Worm (Caenorhabditis elegans) whole organism, L4 larva: ENCODE data around the gene F54B11.7.

Source experiments
- D1046.2 ChIP-seq: fragments of 200-800 bp; sonication (Bioruptor generic); IDR thresholded peaks from 2 replicates; pipeline ENCODE4 v1.3.6; 2022; ENCODE audit warnings: missing genetic modification characterization, missing compliant biosample characterization
- F26F4.8 ChIP-seq: fragments of 200-800 bp; sonication (Bioruptor generic); conservative IDR thresholded peaks from 2 replicates; pipeline ENCODE4 v1.3.6; 2022; ENCODE audit warnings: missing genetic modification characterization, missing compliant biosample characterization
- F44E2.7 ChIP-seq: fragments of 200-800 bp; sonication (Bioruptor generic); IDR thresholded peaks from 2 replicates; pipeline ENCODE4 v2.1.2; 2022; ENCODE audit warnings: missing genetic modification characterization, missing compliant biosample characterization
- F49E8.2 ChIP-seq: sonication (generic microtip); optimal IDR thresholded peaks from 2 replicates; lab custom pipeline; 2016; ENCODE audit warnings: missing compliant biosample characterization, mild to moderate bottlenecking, missing genetic modification characterization, borderline replicate concordance
- T20F7.1 ChIP-seq: fragments of 200-800 bp; sonication (Bioruptor generic); optimal IDR thresholded peaks from 2 replicates; lab custom pipeline; 2018; ENCODE audit warnings: mild to moderate bottlenecking, missing genetic modification characterization, missing compliant biosample characterization
- aha-1 ChIP-seq: fragments of 150-350 bp; peaks from one replicate; lab custom pipeline; 2014; ENCODE audit warnings: missing biosample characterization, missing genetic modification characterization
- ama-1 ChIP-seq: fragments of 150-350 bp; optimal IDR thresholded peaks from 2 replicates; lab custom pipeline; 2014; ENCODE audit warnings: inconsistent platforms, mixed read lengths
- attf-4 ChIP-seq: sonication (generic microtip); optimal IDR thresholded peaks from 3 replicates; lab custom pipeline; 2017; ENCODE audit warnings: missing biosample characterization, missing genetic modification characterization
- ceh-28 ChIP-seq: fragments of 150-350 bp; optimal IDR thresholded peaks from 2 replicates; lab custom pipeline; 2014; ENCODE audit warnings: missing biosample characterization, missing genetic modification reagents, missing genetic modification characterization
- ceh-82 ChIP-seq: sonication (generic microtip); optimal IDR thresholded peaks from 2 replicates; lab custom pipeline; 2017; ENCODE audit warnings: missing biosample characterization, missing genetic modification characterization
- cey-2 ChIP-seq: sonication (generic microtip); optimal IDR thresholded peaks from 3 replicates; lab custom pipeline; 2017; ENCODE audit warnings: missing genetic modification characterization, mild to moderate bottlenecking, missing compliant biosample characterization, antibody characterized with exemption, borderline replicate concordance; ENCODE audit not compliant: insufficient read depth
- ctbp-1 ChIP-seq: fragments of 200-800 bp; sonication (Bioruptor generic); IDR thresholded peaks from 2 replicates; pipeline ENCODE4 v1.3.6; 2022; ENCODE audit warnings: missing genetic modification reagents, missing genetic modification characterization, missing compliant biosample characterization
- daf-16 ChIP-seq, 3 experiments: sonication (generic microtip); optimal IDR thresholded peaks; 2 replicates each; lab custom pipeline; 2016 to 2017; ENCODE audit warnings: missing genetic modification characterization in 3 of 3, missing genetic modification reagents in 3 of 3, mild to moderate bottlenecking in 2 of 3, missing compliant biosample characterization in 2 of 3, missing biosample characterization in 1 of 3, moderate library complexity in 1 of 3
- daf-19 ChIP-seq: fragments of 200-800 bp; sonication (Bioruptor generic); conservative IDR thresholded peaks from 2 replicates; pipeline ENCODE4 v1.3.6; 2022; ENCODE audit warnings: missing genetic modification characterization, missing compliant biosample characterization
- dmd-8 ChIP-seq: fragments of 200-800 bp; sonication (Bioruptor generic); IDR thresholded peaks from 2 replicates; pipeline ENCODE4 v1.3.6; 2022; ENCODE audit warnings: missing genetic modification characterization, missing compliant biosample characterization
- egl-43 ChIP-seq: fragments of 200-800 bp; sonication (Bioruptor generic); IDR thresholded peaks from 2 replicates; pipeline ENCODE4 v1.3.6; 2022; ENCODE audit warnings: missing genetic modification reagents, missing genetic modification characterization, missing compliant biosample characterization
- hif-1 ChIP-seq, 2 experiments: sonication (generic microtip); optimal IDR thresholded peaks; 2 replicates each; lab custom pipeline; 2016 to 2017; ENCODE audit warnings: missing compliant biosample characterization in 2 of 2, missing genetic modification characterization in 2 of 2, missing genetic modification reagents in 2 of 2, missing genotype in 2 of 2, mild to moderate bottlenecking in 1 of 2
- hlh-11 ChIP-seq: fragments of 200-800 bp; sonication (Bioruptor generic); optimal IDR thresholded peaks from 2 replicates; lab custom pipeline; 2018; ENCODE audit warnings: mild to moderate bottlenecking, missing genetic modification characterization, missing compliant biosample characterization
- hlh-30 ChIP-seq: sonication (generic microtip); optimal IDR thresholded peaks from 2 replicates; lab custom pipeline; 2017; ENCODE audit warnings: antibody characterized with exemption, mild to moderate bottlenecking, missing genetic modification characterization, missing compliant biosample characterization; ENCODE audit not compliant: insufficient read depth
- hmg-1.1 ChIP-seq: fragments of 200-800 bp; sonication (Bioruptor generic); IDR thresholded peaks from 2 replicates; pipeline ENCODE4 v1.3.6; 2022; ENCODE audit warnings: missing genetic modification reagents, missing genetic modification characterization, missing compliant biosample characterization
- lin-1 ChIP-seq: fragments of 200-800 bp; sonication (Bioruptor generic); IDR thresholded peaks from 2 replicates; pipeline ENCODE4 v1.3.6; 2022; ENCODE audit warnings: missing genetic modification reagents, missing genetic modification characterization, missing compliant biosample characterization
- lir-3 ChIP-seq: sonication (generic microtip); optimal IDR thresholded peaks from 2 replicates; lab custom pipeline; 2016; ENCODE audit warnings: mild to moderate bottlenecking, missing genetic modification characterization, missing compliant biosample characterization
- lsy-2 ChIP-seq, 2 experiments: fragments of 150-350 bp in 1 of 2; sonication (generic microtip) in 1 of 2; optimal IDR thresholded peaks; 2 replicates each; lab custom pipeline; 2014 to 2017; ENCODE audit warnings: missing biosample characterization in 2 of 2, missing genetic modification characterization in 2 of 2
- madf-9 ChIP-seq: fragments of 200-800 bp; sonication (Bioruptor generic); conservative IDR thresholded peaks from 2 replicates; pipeline ENCODE4 v1.3.6; 2022; ENCODE audit warnings: missing genetic modification reagents, missing genetic modification characterization, missing compliant biosample characterization
- mdt-29 ChIP-seq: fragments of 200-800 bp; sonication (Bioruptor generic); IDR thresholded peaks from 2 replicates; pipeline ENCODE4 v1.3.6; 2022; ENCODE audit warnings: missing genetic modification reagents, missing genetic modification characterization, missing compliant biosample characterization
- mep-1 ChIP-seq: fragments of 150-350 bp; sonication (generic microtip); optimal IDR thresholded peaks from 3 replicates; lab custom pipeline; 2014; ENCODE audit warnings: missing biosample characterization, missing genetic modification characterization
- nhr-11 ChIP-seq: fragments of 150-350 bp; optimal IDR thresholded peaks from 2 replicates; lab custom pipeline; 2014; ENCODE audit warnings: missing biosample characterization, missing genetic modification characterization
- nhr-111 ChIP-seq: fragments of 200-800 bp; sonication (Bioruptor generic); optimal IDR thresholded peaks from 2 replicates; lab custom pipeline; 2018; ENCODE audit warnings: mild to moderate bottlenecking, missing genetic modification characterization, missing compliant biosample characterization
- nhr-28 ChIP-seq: fragments of 150-350 bp; optimal IDR thresholded peaks from 2 replicates; lab custom pipeline; 2014; ENCODE audit warnings: missing biosample characterization, missing genetic modification characterization
- nhr-41 ChIP-seq: fragments of 200-800 bp; sonication (Bioruptor generic); IDR thresholded peaks from 2 replicates; pipeline ENCODE4 v1.3.6; 2022; ENCODE audit warnings: missing genetic modification reagents, missing genetic modification characterization, missing compliant biosample characterization
- nhr-77 ChIP-seq: fragments of 150-350 bp; optimal IDR thresholded peaks from 2 replicates; lab custom pipeline; 2014; ENCODE audit warnings: missing biosample characterization, missing genetic modification characterization
- pha-4 ChIP-seq, 2 experiments: fragments of 150-350 bp in 1 of 2; fragments of 200-800 bp in 1 of 2; sonication (Bioruptor generic) in 1 of 2; IDR thresholded peaks in 1 of 2; optimal IDR thresholded peaks in 1 of 2; 2 replicates each; pipeline versions ENCODE4 v1.3.6 to Lab custom; 2014 to 2022; ENCODE audit warnings: missing genetic modification characterization in 2 of 2, missing genetic modification reagents in 2 of 2, missing biosample characterization in 1 of 2, missing compliant biosample characterization in 1 of 2
- php-3 ChIP-seq: fragments of 200-800 bp; sonication (Bioruptor generic); IDR thresholded peaks from 2 replicates; pipeline ENCODE4 v1.3.6; 2022; ENCODE audit warnings: missing genetic modification reagents, missing genetic modification characterization, missing compliant biosample characterization
- pqm-1 ChIP-seq: sonication (generic microtip); optimal IDR thresholded peaks from 2 replicates; lab custom pipeline; 2017; ENCODE audit warnings: missing biosample characterization, missing genetic modification characterization
- rbr-2 ChIP-seq: sonication (generic microtip); optimal IDR thresholded peaks from 2 replicates; lab custom pipeline; 2016; ENCODE audit warnings: missing genotype, missing genetic modification characterization, missing compliant biosample characterization
- set-16 ChIP-seq: fragments of 200-800 bp; sonication (Bioruptor generic); IDR thresholded peaks from 2 replicates; pipeline ENCODE4 v1.3.6; 2022; ENCODE audit warnings: missing genetic modification reagents, missing genetic modification characterization, missing compliant biosample characterization
- skn-1 ChIP-seq: fragments of 150-350 bp; optimal IDR thresholded peaks from 2 replicates; lab custom pipeline; 2014; ENCODE audit warnings: missing biosample characterization, missing genetic modification characterization
- snpc-1.2 ChIP-seq: fragments of 200-800 bp; sonication (Bioruptor generic); IDR thresholded peaks from 2 replicates; pipeline ENCODE4 v1.3.6; 2022; ENCODE audit warnings: missing genetic modification reagents, missing genetic modification characterization, missing compliant biosample characterization
- unc-130 ChIP-seq: sonication (generic microtip); optimal IDR thresholded peaks from 2 replicates; lab custom pipeline; 2016; ENCODE audit warnings: missing genetic modification reagents, missing genetic modification characterization, missing compliant biosample characterization
- unc-62 ChIP-seq, 3 experiments: fragments of 150-350 bp in 1 of 3; sonication (generic microtip); optimal IDR thresholded peaks in 2 of 3; peaks in 1 of 3; 1 replicate in 1 of 3; 2 replicates in 2 of 3; lab custom pipeline; 2014 to 2017; ENCODE audit warnings: missing biosample characterization in 3 of 3, missing genetic modification characterization in 3 of 3, missing genetic modification reagents in 3 of 3, missing genotype in 1 of 3
- zag-1 ChIP-seq: fragments of 150-350 bp; optimal IDR thresholded peaks from 2 replicates; lab custom pipeline; 2014; ENCODE audit warnings: missing biosample characterization, missing genetic modification characterization
- zip-11 ChIP-seq: fragments of 200-800 bp; sonication (Bioruptor generic); IDR thresholded peaks from 2 replicates; pipeline ENCODE4 v1.3.6; 2022; ENCODE audit warnings: missing genetic modification characterization, missing compliant biosample characterization
- zip-2 ChIP-seq: fragments of 150-350 bp; optimal IDR thresholded peaks from 2 replicates; lab custom pipeline; 2014; ENCODE audit warnings: missing biosample characterization, missing genetic modification characterization
- ztf-7 ChIP-seq: fragments of 150-350 bp; optimal IDR thresholded peaks from 2 replicates; lab custom pipeline; 2014; ENCODE audit warnings: missing biosample characterization, missing genetic modification characterization

Gene F54B11.7

ce11 chrX:13600136-13600535, at the start of gene F54B11.7:
Gene F54B11.7 (plus strand): TSS chrX:13600436.
- TF ChIP-seq zip-2 (tag; lab: Kevin White, UChicago) (no peak), ztf-7 (tag; lab: Kevin White, UChicago) (no peak), F26F4.8 (GFP tag; lab: Robert Waterston, UW) (no peak), madf-9 (no peak), D1046.2 (no peak), daf-16 (GFP tag; optimal IDR thresholded peaks at IDR 0.05; lab: Kevin White, UChicago) (no peak), daf-16 (tag; optimal IDR thresholded peaks at IDR 0.05; lab: Kevin White, UChicago) (no peak), mep-1 (tag; lab: Kevin White, UChicago) (no peak), lir-3 (tag; lab: Kevin White, UChicago) (no peak), hif-1 (tag; optimal IDR thresholded peaks at IDR 0.05; lab: Kevin White, UChicago) (no peak), nhr-28 (tag; lab: Kevin White, UChicago) (no peak), attf-4 (tag; lab: Kevin White, UChicago) (no peak), set-16 (no peak), aha-1 (no peak)

DNA sequence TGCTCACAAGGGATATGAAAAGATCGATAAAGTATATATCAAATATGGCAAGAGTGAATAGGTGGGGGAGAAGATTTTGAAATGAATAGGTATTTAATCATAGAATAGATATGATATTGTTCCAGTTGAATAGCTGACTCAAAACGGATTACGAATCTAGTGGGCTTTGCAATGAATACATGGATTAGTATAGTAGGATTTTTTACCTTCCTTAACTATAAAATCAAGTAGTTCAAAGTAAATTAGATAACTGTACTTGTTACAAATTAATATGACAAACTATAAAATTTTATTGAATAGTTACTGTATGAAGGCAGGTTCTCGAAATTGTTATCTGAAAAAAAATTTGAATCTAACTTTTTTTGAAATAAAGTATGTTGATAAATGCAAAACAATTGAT, 49.3 kb upstream of the F54B11.7 start, which contains the start of gene odr-1:
Gene odr-1, minus strand, starts transcription at position 101 of the 400 bp plus-strand sequence.
- TF ChIP-seq unc-130 (GFP tag; lab: Kevin White, UChicago), result no peak
- TF ChIP-seq ceh-82, result no peak
- TF ChIP-seq, all 104 proteins: peak for 0

DNA sequence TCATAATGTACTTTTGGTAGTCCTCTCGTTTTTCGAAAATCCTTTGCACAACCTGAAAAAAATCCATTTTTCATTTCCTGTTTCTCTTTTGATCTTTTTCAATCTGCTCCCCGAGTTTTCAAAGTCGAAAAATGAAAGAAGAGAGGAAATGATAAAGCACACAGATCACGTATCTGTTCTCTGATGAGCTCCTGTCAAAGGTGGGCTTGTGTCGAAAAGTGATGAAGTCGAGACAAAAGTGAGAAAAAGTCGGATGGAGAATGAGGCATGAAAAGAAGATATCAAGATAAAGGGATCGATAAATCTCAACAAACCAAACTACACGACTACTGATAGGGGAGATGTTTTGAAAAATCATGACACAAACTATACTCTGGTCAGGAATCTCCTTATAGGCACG, 45.1 kb upstream of the F54B11.7 start:
- no peak for TF ChIP-seq pqm-1 (tag; lab: Kevin White, UChicago)
- peak in 1 of 2 experiments; percentile 89 for TF ChIP-seq unc-62 (GFP tag; optimal IDR thresholded peaks at IDR 0.05 in 1 of 2; lab: Kevin White, UChicago)
- TF ChIP-seq unc-62 (tag; optimal IDR thresholded peaks at IDR 0.05; lab: Kevin White, UChicago), result no peak
- TF ChIP-seq php-3 (GFP tag; lab: Robert Waterston, UW), result no peak
- no peak for TF ChIP-seq pha-4 (GFP tag; IDR thresholded peaks at IDR 0.05; lab: Robert Waterston, UW)
- no peak for TF ChIP-seq pha-4 (tag; optimal IDR thresholded peaks at IDR 0.05; lab: Kevin White, UChicago)
- TF ChIP-seq nhr-11 (tag; lab: Kevin White, UChicago), result peak; percentile 50
- TF ChIP-seq mdt-29, result no peak
- TF ChIP-seq egl-43 (GFP tag; lab: Robert Waterston, UW), result no peak
- no peak for TF ChIP-seq nhr-77 (tag; lab: Kevin White, UChicago)
- no peak for TF ChIP-seq lsy-2 (tag; optimal IDR thresholded peaks at IDR 0.05; lab: Kevin White, UChicago)

DNA sequence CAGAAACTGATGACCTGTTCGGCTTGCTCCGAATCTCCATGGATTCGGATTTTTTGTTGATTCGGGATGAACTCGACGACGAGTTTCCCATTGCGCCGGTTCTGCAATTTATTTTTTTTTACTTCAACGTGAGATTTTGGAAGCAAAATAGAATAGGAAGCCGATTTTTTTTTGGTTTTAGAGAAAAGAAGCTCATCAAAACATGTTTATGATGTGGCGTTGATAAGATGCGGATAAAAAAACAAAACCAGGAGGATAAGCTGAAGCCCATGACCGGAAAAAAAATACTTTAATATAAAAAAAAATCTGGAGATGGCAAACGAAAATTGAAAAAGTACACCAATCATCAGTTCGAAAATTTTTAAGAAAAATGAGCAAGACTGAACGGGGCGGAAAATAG, 44.2 kb upstream of the F54B11.7 start, which contains the start of gene glb-20:
Gene glb-20, minus strand, starts transcription at position 101 of the 400 bp plus-strand sequence.
- TF ChIP-seq daf-19 (GFP tag; lab: Robert Waterston, UW) (no peak), dmd-8 (GFP tag; lab: Robert Waterston, UW) (no peak), ama-1 (lab: Kevin White, UChicago) (no peak), ceh-28 (no peak), snpc-1.2 (GFP tag; lab: Robert Waterston, UW) (no peak), F49E8.2 (tag; lab: Kevin White, UChicago) (no peak), nhr-77 (tag; lab: Kevin White, UChicago) (no peak)

ce11 chrX:13558667-13559066, 41.6 kb upstream of the F54B11.7 start:
- no peak for TF ChIP-seq cey-2 (tag; lab: Kevin White, UChicago)
- no peak for TF ChIP-seq rbr-2
- no peak for TF ChIP-seq hlh-30 (tag; lab: Kevin White, UChicago)
- no peak for TF ChIP-seq F26F4.8 (GFP tag; lab: Robert Waterston, UW)
- TF ChIP-seq lin-1, result no peak
- 0 out of 2 replicates have a peak, but pooled peaks have one; percentile 29 for TF ChIP-seq ctbp-1
- no peak for TF ChIP-seq zip-11 (GFP tag; lab: Robert Waterston, UW)
- TF ChIP-seq hlh-11, result peak; percentile 64
- no peak for TF ChIP-seq F44E2.7
- no peak for TF ChIP-seq egl-43 (GFP tag; lab: Robert Waterston, UW)
- no peak for TF ChIP-seq nhr-111
- TF ChIP-seq T20F7.1 (GFP tag; lab: Kevin White, UChicago), result no peak
- no peak for TF ChIP-seq skn-1 (tag; lab: Kevin White, UChicago)
- no peak for TF ChIP-seq hmg-1.1 (GFP tag; lab: Robert Waterston, UW)
- no peak for TF ChIP-seq nhr-11 (tag; lab: Kevin White, UChicago)
- no peak for TF ChIP-seq zag-1 (tag; lab: Kevin White, UChicago)
- TF ChIP-seq nhr-41, result no peak
